Worm (Caenorhabditis elegans): ENCODE measurements around the gene cdk-1.

Gene cdk-1

ce11 chrIII:9725114-9725513 lies 22.2 kb upstream of the cdk-1 start, which contains the start of gene clec-162:
Gene clec-162, minus strand, starts transcription at chrIII:9725214.
- TF ChIP-seq fkh-10 (GFP tag; optimal IDR thresholded peaks at IDR 0.05) (no peak), nhr-23 (tag; optimal IDR thresholded peaks at IDR 0.05) (no peak)

ce11 chrIII:9727439-9727838 lies 19.8 kb upstream of the cdk-1 start, which contains the start of gene C07A9.12:
Gene C07A9.12, minus strand, starts transcription at chrIII:9727539.
- TF ChIP-seq mdl-1 (tag; optimal IDR thresholded peaks at IDR 0.05) (no peak), zag-1 (tag; optimal IDR thresholded peaks at IDR 0.05) (no peak), ceh-28 (tag; optimal IDR thresholded peaks at IDR 0.05) (no peak), ceh-9 (tag; optimal IDR thresholded peaks at IDR 0.05) (no peak), hmg-11 (tag; optimal IDR thresholded peaks at IDR 0.05) (no peak), nhr-237 (tag; optimal IDR thresholded peaks at IDR 0.05) (no peak), fkh-10 (GFP tag; optimal IDR thresholded peaks at IDR 0.05) (no peak), nhr-11 (tag; optimal IDR thresholded peaks at IDR 0.05) (no peak), pha-4 (tag; optimal IDR thresholded peaks at IDR 0.05) (no peak), nhr-77 (tag; optimal IDR thresholded peaks at IDR 0.05) (no peak), tbx-2 (tag; optimal IDR thresholded peaks at IDR 0.05) (no peak), ceh-82 (tag; optimal IDR thresholded peaks at IDR 0.05) (no peak), snpc-4 (tag; optimal IDR thresholded peaks at IDR 0.05) (no peak), nhr-23 (tag; optimal IDR thresholded peaks at IDR 0.05) (no peak)

ce11 chrIII:9730407-9730806 lies 16.9 kb upstream of the cdk-1 start:
- TF ChIP-seq unc-39 (tag; optimal IDR thresholded peaks at IDR 0.05) (no peak), ceh-28 (tag; optimal IDR thresholded peaks at IDR 0.05) (no peak), sea-2 (GFP tag; optimal IDR thresholded peaks at IDR 0.05) (no peak), tbx-2 (tag; optimal IDR thresholded peaks at IDR 0.05) (no peak), nhr-67 (tag; optimal IDR thresholded peaks at IDR 0.05) (no peak), nhr-12 (tag; optimal IDR thresholded peaks at IDR 0.05) (no peak), daf-12 (tag; optimal IDR thresholded peaks at IDR 0.05) (no peak), ama-1 (optimal IDR thresholded peaks at IDR 0.05) (no peak), zag-1 (tag; optimal IDR thresholded peaks at IDR 0.05) (no peak), elt-3 (tag; optimal IDR thresholded peaks at IDR 0.05) (no peak), jun-1 (tag; optimal IDR thresholded peaks at IDR 0.05) (no peak), ztf-11 (tag; optimal IDR thresholded peaks at IDR 0.05) (no peak), nhr-77 (tag; optimal IDR thresholded peaks at IDR 0.05) (no peak), ceh-16 (tag; optimal IDR thresholded peaks at IDR 0.05) (no peak), snpc-4 (tag; optimal IDR thresholded peaks at IDR 0.05) (no peak), nhr-28 (tag; optimal IDR thresholded peaks at IDR 0.05) (no peak)

- TF ChIP-seq lin-39 (tag; optimal IDR thresholded peaks at IDR 0.05) (peak; percentile 66), nhr-67 (tag; optimal IDR thresholded peaks at IDR 0.05) (no peak), unc-62 (GFP tag; optimal IDR thresholded peaks at IDR 0.05) (peak; percentile 42)
These were observed 15.9 kb upstream of the cdk-1 start for ce11 chrIII:9731313-9731912.

ce11 chrIII:9733333-9733732 lies 13.9 kb upstream of the cdk-1 start:
- TF ChIP-seq nhr-23 (tag; optimal IDR thresholded peaks at IDR 0.05) = peak; percentile 63
- TF ChIP-seq nhr-237 (tag; optimal IDR thresholded peaks at IDR 0.05) = no peak
- no peak for TF ChIP-seq skn-1 (tag; optimal IDR thresholded peaks at IDR 0.05)
- peak; percentile 2 for TF ChIP-seq nhr-25 (tag; optimal IDR thresholded peaks at IDR 0.05)
- TF ChIP-seq ceh-28 (tag; optimal IDR thresholded peaks at IDR 0.05) = no peak
- TF ChIP-seq fkh-10 (GFP tag; optimal IDR thresholded peaks at IDR 0.05) = no peak
- TF ChIP-seq elt-3 (tag; optimal IDR thresholded peaks at IDR 0.05) = no peak
- no peak for TF ChIP-seq ceh-82 (tag; optimal IDR thresholded peaks at IDR 0.05)
- no peak for TF ChIP-seq nhr-28 (tag; optimal IDR thresholded peaks at IDR 0.05)
- no peak for TF ChIP-seq nhr-76 (tag; optimal IDR thresholded peaks at IDR 0.05)
- TF ChIP-seq tbx-2 (tag; optimal IDR thresholded peaks at IDR 0.05) = no peak
- TF ChIP-seq egl-5 (tag; optimal IDR thresholded peaks at IDR 0.05) = no peak

- no peak for TF ChIP-seq nhr-67 (tag; optimal IDR thresholded peaks at IDR 0.05)
- no peak for TF ChIP-seq nhr-76 (tag; optimal IDR thresholded peaks at IDR 0.05)
- no peak for TF ChIP-seq nfya-1 (tag; optimal IDR thresholded peaks at IDR 0.05; ENCODE audit: insufficient read depth)
- no peak for TF ChIP-seq mml-1 (tag; optimal IDR thresholded peaks at IDR 0.05)
- no peak for TF ChIP-seq ceh-16 (tag; optimal IDR thresholded peaks at IDR 0.05)
- no peak for TF ChIP-seq hmg-11 (tag; optimal IDR thresholded peaks at IDR 0.05)
- no peak for TF ChIP-seq ama-1 (optimal IDR thresholded peaks at IDR 0.05)
- no peak for TF ChIP-seq snpc-4 (tag; optimal IDR thresholded peaks at IDR 0.05)
- no peak for TF ChIP-seq ztf-11 (tag; optimal IDR thresholded peaks at IDR 0.05)
- TF ChIP-seq zag-1 (tag; optimal IDR thresholded peaks at IDR 0.05) = no peak
- no peak for TF ChIP-seq ceh-82 (tag; optimal IDR thresholded peaks at IDR 0.05)
These were observed 13.2 kb upstream of the cdk-1 start for ce11 chrIII:9734030-9734429.
